Worm (Caenorhabditis elegans): Measurements from ENCODE around the gene srg-28.

srg-28 gene

DNA sequence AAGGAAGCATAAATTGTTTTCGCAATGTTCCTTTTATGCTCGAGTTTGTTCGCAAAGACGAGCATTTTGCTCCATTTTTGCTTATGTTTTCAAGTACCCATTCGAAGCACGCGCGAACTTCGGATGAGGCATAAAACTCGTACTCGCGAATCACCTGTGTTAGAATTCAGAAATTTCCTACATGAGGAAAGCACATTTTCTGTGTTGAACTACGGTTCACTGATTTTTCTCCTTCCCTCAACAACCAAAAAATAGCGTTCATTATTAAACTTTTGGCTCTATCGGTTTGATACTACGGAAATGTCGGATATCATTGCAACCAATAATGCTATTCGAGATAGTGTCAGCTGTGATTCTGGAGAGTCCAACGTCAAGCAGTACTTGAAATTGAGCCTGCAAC lies at the start of gene srg-28:
Gene srg-28, plus strand, starts transcription at position 301 of the 400 bp plus-strand sequence.
- no peak for TF ChIP-seq tbx-37 (GFP tag; conservative IDR thresholded peaks at IDR 0.05)
- TF ChIP-seq ets-7 (tag; optimal IDR thresholded peaks at IDR 0.05), result no peak
- TF ChIP-seq tra-4 (tag; optimal IDR thresholded peaks at IDR 0.05), result no peak
- no peak for TF ChIP-seq F13C5.2 (tag; optimal IDR thresholded peaks at IDR 0.05)
- TF ChIP-seq ama-1 (optimal IDR thresholded peaks at IDR 0.05), result no peak
- TF ChIP-seq hmg-4 (GFP tag; optimal IDR thresholded peaks at IDR 0.05), result no peak
- TF ChIP-seq ceh-36 (tag; optimal IDR thresholded peaks at IDR 0.05), result no peak
- no peak for TF ChIP-seq scrt-1 (GFP tag; IDR thresholded peaks at IDR 0.05)
- no peak for TF ChIP-seq aly-1 (tag; optimal IDR thresholded peaks at IDR 0.05)
- TF ChIP-seq hnd-1 (tag; optimal IDR thresholded peaks at IDR 0.05), result no peak
- no peak for TF ChIP-seq B0310.2 (tag; optimal IDR thresholded peaks at IDR 0.05)
- no peak for TF ChIP-seq flt-1 (GFP tag; IDR thresholded peaks at IDR 0.05)

DNA sequence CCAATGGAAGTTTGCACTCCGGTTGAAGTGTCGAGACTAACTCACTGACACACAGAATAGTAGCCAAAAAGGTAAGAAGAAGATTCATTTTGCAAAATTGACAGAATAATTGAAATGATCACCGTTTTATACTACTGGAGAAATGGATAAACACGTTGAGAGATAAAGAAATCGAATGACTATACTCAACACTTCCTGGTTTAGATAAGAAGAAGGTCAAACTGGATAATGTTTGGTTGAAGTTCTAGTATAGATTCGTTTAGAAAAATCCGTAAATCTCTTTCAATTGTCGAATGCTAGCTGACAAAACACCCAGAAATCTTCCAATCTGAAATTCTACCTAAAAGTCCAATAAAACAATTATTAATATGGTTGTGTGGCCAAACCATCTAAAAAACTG lies 47.4 kb upstream of the srg-28 start, which contains the start of gene Y49G5A.1:
Gene Y49G5A.1, minus strand, starts transcription at position 101 of the 400 bp plus-strand sequence.
- no peak for TF ChIP-seq tbx-11 (GFP tag; IDR thresholded peaks at IDR 0.05)
- no peak for TF ChIP-seq tbx-37 (GFP tag; conservative IDR thresholded peaks at IDR 0.05)
- TF ChIP-seq aly-1 (tag; optimal IDR thresholded peaks at IDR 0.05), result no peak
- no peak for TF ChIP-seq hmg-4 (GFP tag; optimal IDR thresholded peaks at IDR 0.05)
- TF ChIP-seq F13C5.2 (tag; optimal IDR thresholded peaks at IDR 0.05), result no peak
- no peak for TF ChIP-seq tra-4 (tag; optimal IDR thresholded peaks at IDR 0.05)
- no peak for TF ChIP-seq ama-1 (optimal IDR thresholded peaks at IDR 0.05)

DNA sequence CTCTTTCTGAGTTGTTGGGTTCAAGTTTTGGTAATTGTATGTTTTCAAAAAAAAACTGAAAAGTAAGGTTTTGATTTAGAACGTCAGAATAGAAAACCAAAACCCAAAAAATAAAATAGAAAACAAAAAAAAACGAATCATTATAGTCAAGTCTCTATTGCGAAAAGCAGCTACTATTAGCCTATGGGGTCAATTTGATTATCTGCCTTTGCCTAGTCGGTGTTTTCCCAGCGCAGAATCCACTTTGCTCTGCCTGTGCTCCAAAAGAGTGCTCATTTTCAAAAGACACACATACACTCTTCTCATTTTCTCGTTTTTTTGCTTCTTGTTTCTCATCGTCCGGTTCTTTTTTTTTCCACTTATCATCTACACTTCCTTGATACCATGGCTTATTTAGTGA lies 46.0 kb upstream of the srg-28 start:
- no peak for TF ChIP-seq sea-1 (GFP tag; conservative IDR thresholded peaks at IDR 0.05)
- no peak for TF ChIP-seq tbx-37 (GFP tag; conservative IDR thresholded peaks at IDR 0.05)
- no peak for TF ChIP-seq B0310.2 (tag; optimal IDR thresholded peaks at IDR 0.05)
- no peak for TF ChIP-seq flt-1 (GFP tag; IDR thresholded peaks at IDR 0.05)
- TF ChIP-seq tra-4 (tag; optimal IDR thresholded peaks at IDR 0.05), result no peak
- TF ChIP-seq hmbx-1 (tag; optimal IDR thresholded peaks at IDR 0.05), result no peak
- no peak for TF ChIP-seq ceh-36 (tag; optimal IDR thresholded peaks at IDR 0.05)
- no peak for TF ChIP-seq hnd-1 (tag; optimal IDR thresholded peaks at IDR 0.05)
- TF ChIP-seq pes-1 (GFP tag; IDR thresholded peaks at IDR 0.05), result no peak
- no peak for TF ChIP-seq scrt-1 (GFP tag; IDR thresholded peaks at IDR 0.05)
- no peak for TF ChIP-seq F13C5.2 (tag; optimal IDR thresholded peaks at IDR 0.05)
- TF ChIP-seq tbx-11 (GFP tag; IDR thresholded peaks at IDR 0.05), result no peak
- TF ChIP-seq ceh-13 (GFP tag; optimal IDR thresholded peaks at IDR 0.05), result no peak
- no peak for TF ChIP-seq ets-7 (tag; optimal IDR thresholded peaks at IDR 0.05)
- TF ChIP-seq aly-1 (tag; optimal IDR thresholded peaks at IDR 0.05), result no peak
- TF ChIP-seq hmg-4 (GFP tag; optimal IDR thresholded peaks at IDR 0.05), result no peak
- no peak for TF ChIP-seq ama-1 (optimal IDR thresholded peaks at IDR 0.05)

DNA sequence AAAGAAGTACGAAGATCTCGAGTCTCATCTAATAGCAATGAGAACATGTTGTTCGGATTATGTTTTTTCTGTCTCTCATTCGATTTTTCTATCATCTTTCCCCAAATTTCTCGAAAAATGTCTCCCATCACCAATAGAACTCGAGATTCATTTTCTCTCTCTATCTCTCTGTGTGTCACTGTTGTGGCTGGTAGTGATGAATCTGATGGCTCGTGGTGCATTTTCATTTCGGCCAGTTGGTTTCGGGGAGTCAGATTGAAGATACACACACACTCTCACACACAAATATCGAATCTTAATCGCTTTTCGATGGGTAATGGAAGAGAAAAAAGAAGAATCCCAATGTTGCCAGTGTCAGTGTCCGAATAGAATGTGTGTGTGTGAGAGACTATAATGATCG lies 38.7 kb upstream of the srg-28 start:
- no peak for TF ChIP-seq scrt-1 (GFP tag; IDR thresholded peaks at IDR 0.05)
- TF ChIP-seq ceh-36 (tag; optimal IDR thresholded peaks at IDR 0.05), result no peak
- no peak for TF ChIP-seq ceh-13 (GFP tag; optimal IDR thresholded peaks at IDR 0.05)
- TF ChIP-seq hnd-1 (tag; optimal IDR thresholded peaks at IDR 0.05), result no peak
- TF ChIP-seq aly-1 (tag; optimal IDR thresholded peaks at IDR 0.05), result no peak
- TF ChIP-seq F13C5.2 (tag; optimal IDR thresholded peaks at IDR 0.05), result no peak
- TF ChIP-seq hmbx-1 (tag; optimal IDR thresholded peaks at IDR 0.05), result no peak
- no peak for TF ChIP-seq hmg-4 (GFP tag; optimal IDR thresholded peaks at IDR 0.05)
- no peak for TF ChIP-seq tbx-37 (GFP tag; conservative IDR thresholded peaks at IDR 0.05)
- no peak for TF ChIP-seq ama-1 (optimal IDR thresholded peaks at IDR 0.05)
- no peak for TF ChIP-seq ets-7 (tag; optimal IDR thresholded peaks at IDR 0.05)

DNA sequence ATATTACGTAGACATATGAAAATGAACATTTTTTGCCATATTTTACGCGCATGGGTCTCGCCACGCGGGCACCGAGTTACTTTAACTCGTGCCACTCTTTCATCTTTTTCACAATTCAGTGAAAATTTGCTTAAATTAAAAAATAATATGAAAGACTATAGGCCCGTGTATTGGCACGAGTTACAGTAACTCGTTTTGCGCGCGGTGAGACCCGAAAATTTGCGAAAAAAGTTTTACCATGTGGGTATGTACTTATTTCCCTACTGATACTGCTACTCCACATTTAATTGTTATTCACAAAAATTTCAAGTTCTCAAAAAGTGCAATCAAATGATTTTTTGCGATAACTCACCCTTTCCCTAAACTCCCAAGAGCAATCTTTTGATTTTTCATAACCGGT lies 36.9 kb upstream of the srg-28 start:
- no peak for TF ChIP-seq tbx-37 (GFP tag; conservative IDR thresholded peaks at IDR 0.05)
- no peak for TF ChIP-seq scrt-1 (GFP tag; IDR thresholded peaks at IDR 0.05)
- TF ChIP-seq hnd-1 (tag; optimal IDR thresholded peaks at IDR 0.05), result no peak
- TF ChIP-seq flt-1 (GFP tag; IDR thresholded peaks at IDR 0.05), result no peak
- TF ChIP-seq hmg-4 (GFP tag; optimal IDR thresholded peaks at IDR 0.05), result no peak
- no peak for TF ChIP-seq tbx-11 (GFP tag; IDR thresholded peaks at IDR 0.05)
- TF ChIP-seq ceh-36 (tag; optimal IDR thresholded peaks at IDR 0.05), result no peak
- TF ChIP-seq hmbx-1 (tag; optimal IDR thresholded peaks at IDR 0.05), result no peak
- no peak for TF ChIP-seq ceh-13 (GFP tag; optimal IDR thresholded peaks at IDR 0.05)
- no peak for TF ChIP-seq F13C5.2 (tag; optimal IDR thresholded peaks at IDR 0.05)
- no peak for TF ChIP-seq sea-1 (GFP tag; conservative IDR thresholded peaks at IDR 0.05)
- no peak for TF ChIP-seq pes-1 (GFP tag; IDR thresholded peaks at IDR 0.05)
- no peak for TF ChIP-seq ets-7 (tag; optimal IDR thresholded peaks at IDR 0.05)

- no peak for TF ChIP-seq B0310.2 (tag; optimal IDR thresholded peaks at IDR 0.05)
- no peak for TF ChIP-seq hmg-4 (GFP tag; optimal IDR thresholded peaks at IDR 0.05)
- TF ChIP-seq hnd-1 (tag; optimal IDR thresholded peaks at IDR 0.05), result no peak
- no peak for TF ChIP-seq ama-1 (optimal IDR thresholded peaks at IDR 0.05)
- TF ChIP-seq pes-1 (GFP tag; IDR thresholded peaks at IDR 0.05), result no peak
- no peak for TF ChIP-seq tbx-37 (GFP tag; conservative IDR thresholded peaks at IDR 0.05)
- no peak for TF ChIP-seq flt-1 (GFP tag; IDR thresholded peaks at IDR 0.05)
These were observed 33.5 kb upstream of the srg-28 start for ce11 chrV:5301226-5301625.

DNA sequence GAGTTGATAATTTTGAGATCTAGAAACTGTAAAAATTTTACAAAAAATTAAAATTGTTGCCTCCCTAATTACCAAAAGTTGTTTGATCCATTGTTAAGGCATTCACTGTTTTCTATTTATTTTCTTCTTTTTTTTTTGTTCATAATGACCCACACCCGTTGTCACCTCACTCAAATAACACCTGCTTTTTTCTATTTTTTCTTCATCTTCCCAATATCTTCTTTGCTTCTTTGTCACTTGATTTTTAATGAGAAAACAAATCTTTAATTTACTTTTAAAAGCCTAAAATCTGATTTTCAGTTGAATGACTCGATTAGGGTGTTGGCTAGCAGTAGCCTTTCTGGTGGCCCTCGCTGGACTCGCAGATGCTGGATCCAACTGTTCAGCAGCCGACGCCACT lies 31.3 kb upstream of the srg-28 start, which contains the start of gene ncx-2:
Gene ncx-2, plus strand, starts transcription at position 301 of the 400 bp plus-strand sequence.
- TF ChIP-seq ceh-13 (GFP tag; optimal IDR thresholded peaks at IDR 0.05) (no peak), tbx-11 (GFP tag; IDR thresholded peaks at IDR 0.05) (no peak), ceh-36 (tag; optimal IDR thresholded peaks at IDR 0.05) (no peak), scrt-1 (GFP tag; IDR thresholded peaks at IDR 0.05) (no peak), tbx-37 (GFP tag; conservative IDR thresholded peaks at IDR 0.05) (no peak), ama-1 (optimal IDR thresholded peaks at IDR 0.05) (no peak), hnd-1 (tag; optimal IDR thresholded peaks at IDR 0.05) (no peak), ets-7 (tag; optimal IDR thresholded peaks at IDR 0.05) (no peak), hmbx-1 (tag; optimal IDR thresholded peaks at IDR 0.05) (no peak), tra-4 (tag; optimal IDR thresholded peaks at IDR 0.05) (no peak), pes-1 (GFP tag; IDR thresholded peaks at IDR 0.05) (no peak), aly-1 (tag; optimal IDR thresholded peaks at IDR 0.05) (no peak), B0310.2 (tag; optimal IDR thresholded peaks at IDR 0.05) (no peak), F13C5.2 (tag; optimal IDR thresholded peaks at IDR 0.05) (no peak), flt-1 (GFP tag; IDR thresholded peaks at IDR 0.05) (no peak), sea-1 (GFP tag; conservative IDR thresholded peaks at IDR 0.05) (no peak), hmg-4 (GFP tag; optimal IDR thresholded peaks at IDR 0.05) (no peak)

Measured in whole organism, early embryonic.